Worm (Caenorhabditis elegans): ENCODE measurements around the gene sec-15.

Gene sec-15

ce11 chrX:8796699-8797282 lies 38.7 kb downstream of the sec-15 start, which contains the start of gene R04E5.7:
TSS of gene R04E5.7 (minus strand) at chrX:8797262.
- TF ChIP-seq elt-3 (tag; optimal IDR thresholded peaks at IDR 0.05): no peak
- no peak for TF ChIP-seq ztf-4 (tag; optimal IDR thresholded peaks at IDR 0.05)
- TF ChIP-seq nhr-77 (tag; optimal IDR thresholded peaks at IDR 0.05): no peak
- no peak for TF ChIP-seq unc-39 (tag; optimal IDR thresholded peaks at IDR 0.05)
- TF ChIP-seq fkh-2 (tag; optimal IDR thresholded peaks at IDR 0.05): no peak
- no peak for TF ChIP-seq eor-1 (tag; optimal IDR thresholded peaks at IDR 0.05)
- peak; percentile 11 for TF ChIP-seq nhr-43 (tag; optimal IDR thresholded peaks at IDR 0.05; ENCODE audit: poor library complexity, severe bottlenecking)
- TF ChIP-seq elt-2 (tag; optimal IDR thresholded peaks at IDR 0.05): peak; percentile 37
- TF ChIP-seq nhr-67 (tag; optimal IDR thresholded peaks at IDR 0.05): no peak
- TF ChIP-seq ama-1 (optimal IDR thresholded peaks at IDR 0.05): peak; percentile 5
- no peak for TF ChIP-seq ceh-82 (tag; optimal IDR thresholded peaks at IDR 0.05)
- TF ChIP-seq nhr-25 (tag; optimal IDR thresholded peaks at IDR 0.05): no peak
- no peak for TF ChIP-seq ZK546.5 (tag; optimal IDR thresholded peaks at IDR 0.05)
- no peak for TF ChIP-seq lsy-12 (tag; optimal IDR thresholded peaks at IDR 0.05)
- peak; percentile 17 for TF ChIP-seq nfya-1 (tag; optimal IDR thresholded peaks at IDR 0.05; ENCODE audit: insufficient read depth)
- no peak for TF ChIP-seq mdl-1 (tag; optimal IDR thresholded peaks at IDR 0.05)
- no peak for TF ChIP-seq snpc-4 (tag; optimal IDR thresholded peaks at IDR 0.05)
- peak; percentile 13 for TF ChIP-seq hmg-11 (tag; optimal IDR thresholded peaks at IDR 0.05)
- TF ChIP-seq nhr-28 (tag; optimal IDR thresholded peaks at IDR 0.05): no peak
- no peak for TF ChIP-seq ztf-11 (tag; optimal IDR thresholded peaks at IDR 0.05)
- TF ChIP-seq skn-1 (tag; optimal IDR thresholded peaks at IDR 0.05): peak; percentile 2
- TF ChIP-seq daf-12 (tag; optimal IDR thresholded peaks at IDR 0.05): no peak
- TF ChIP-seq lin-15B (tag; optimal IDR thresholded peaks at IDR 0.05): no peak
- TF ChIP-seq ceh-9 (tag; optimal IDR thresholded peaks at IDR 0.05): no peak
- TF ChIP-seq egl-27 (tag; optimal IDR thresholded peaks at IDR 0.05): no peak
- TF ChIP-seq ceh-16 (tag; optimal IDR thresholded peaks at IDR 0.05): no peak
- no peak for TF ChIP-seq pqm-1 (tag; optimal IDR thresholded peaks at IDR 0.05)
- no peak for TF ChIP-seq sea-2 (GFP tag; optimal IDR thresholded peaks at IDR 0.05)
- no peak for TF ChIP-seq ceh-28 (tag; optimal IDR thresholded peaks at IDR 0.05)
- peak; percentile 68 for TF ChIP-seq egl-5 (tag; optimal IDR thresholded peaks at IDR 0.05)
- TF ChIP-seq nhr-237 (tag; optimal IDR thresholded peaks at IDR 0.05): no peak
- no peak for TF ChIP-seq tbx-2 (tag; optimal IDR thresholded peaks at IDR 0.05)
- peak; percentile 15 for TF ChIP-seq pha-4 (tag; optimal IDR thresholded peaks at IDR 0.05)
- TF ChIP-seq lin-39 (tag; optimal IDR thresholded peaks at IDR 0.05): peak; percentile 13
- no peak for TF ChIP-seq elt-1 (tag; optimal IDR thresholded peaks at IDR 0.05)

- TF ChIP-seq eor-1 (tag; optimal IDR thresholded peaks at IDR 0.05) (no peak), mdl-1 (tag; optimal IDR thresholded peaks at IDR 0.05) (no peak), pha-4 (tag; optimal IDR thresholded peaks at IDR 0.05) (peak; percentile 60), R02D3.7 (tag; optimal IDR thresholded peaks at IDR 0.05) (peak; percentile 89), daf-12 (tag; optimal IDR thresholded peaks at IDR 0.05) (no peak), nhr-43 (tag; optimal IDR thresholded peaks at IDR 0.05; ENCODE audit: poor library complexity, severe bottlenecking) (no peak), nhr-28 (tag; optimal IDR thresholded peaks at IDR 0.05) (no peak), ama-1 (optimal IDR thresholded peaks at IDR 0.05) (no peak), snpc-4 (tag; optimal IDR thresholded peaks at IDR 0.05) (peak; percentile 18), fos-1 (tag; optimal IDR thresholded peaks at IDR 0.05) (no peak), egl-5 (tag; optimal IDR thresholded peaks at IDR 0.05) (peak; percentile 33), nhr-11 (tag; optimal IDR thresholded peaks at IDR 0.05) (no peak), lin-15B (tag; optimal IDR thresholded peaks at IDR 0.05) (peak; percentile 55), hmg-11 (tag; optimal IDR thresholded peaks at IDR 0.05) (no peak), lin-39 (tag; optimal IDR thresholded peaks at IDR 0.05) (peak; percentile 46), nhr-76 (tag; optimal IDR thresholded peaks at IDR 0.05) (no peak), elt-1 (tag; optimal IDR thresholded peaks at IDR 0.05) (no peak), aly-2 (tag; optimal IDR thresholded peaks at IDR 0.05) (no peak), ztf-4 (tag; optimal IDR thresholded peaks at IDR 0.05) (no peak), fkh-10 (GFP tag; optimal IDR thresholded peaks at IDR 0.05) (no peak), fkh-2 (tag; optimal IDR thresholded peaks at IDR 0.05) (no peak), tbx-2 (tag; optimal IDR thresholded peaks at IDR 0.05) (no peak), nfya-1 (tag; optimal IDR thresholded peaks at IDR 0.05; ENCODE audit: insufficient read depth) (peak; percentile 41), elt-2 (tag; optimal IDR thresholded peaks at IDR 0.05) (peak; percentile 22), nhr-77 (tag; optimal IDR thresholded peaks at IDR 0.05) (no peak), ceh-16 (tag; optimal IDR thresholded peaks at IDR 0.05) (no peak), egl-27 (tag; optimal IDR thresholded peaks at IDR 0.05) (no peak), nhr-23 (tag; optimal IDR thresholded peaks at IDR 0.05) (no peak), elt-3 (tag; optimal IDR thresholded peaks at IDR 0.05) (no peak)
Measured at ce11 chrX:8791821-8792220, 43.7 kb downstream of the sec-15 start, which contains the start of gene chup-1. TSS of gene chup-1 (plus strand) at chrX:8792160.
